Worm (Caenorhabditis elegans) whole organism, L1 larva: ENCODE measurements around the gene sdz-18.
A peak's percentile ranks its signal among the peaks of the same experiment; 100 is the strongest.

Source experiments
- C34B4.2 ChIP-seq: sonication (generic microtip); optimal IDR thresholded peaks from 2 replicates; lab custom pipeline; 2017; ENCODE audit warnings: mild to moderate bottlenecking, missing genetic modification characterization, missing compliant biosample characterization
- Y116A8C.19 ChIP-seq: sonication (generic microtip); optimal IDR thresholded peaks from 2 replicates; lab custom pipeline; 2016; ENCODE audit warnings: missing compliant biosample characterization, missing genetic modification characterization, borderline replicate concordance
- ceh-82 ChIP-seq, 3 experiments: fragments of 150-350 bp in 1 of 3; sonication (generic microtip) in 2 of 3; optimal IDR thresholded peaks; 2 replicates each; lab custom pipeline; 2014 to 2017; ENCODE audit warnings: missing biosample characterization in 3 of 3, missing genetic modification characterization in 3 of 3
- ceh-90 ChIP-seq: sonication (generic microtip); optimal IDR thresholded peaks from 2 replicates; lab custom pipeline; 2016; ENCODE audit warnings: missing genetic modification characterization, missing compliant biosample characterization
- dpl-1 ChIP-seq, 3 experiments: fragments of 150-350 bp in 2 of 3; sonication (generic microtip) in 1 of 3; optimal IDR thresholded peaks; 2 replicates each; lab custom pipeline; 2014 to 2017; ENCODE audit warnings: missing biosample characterization in 3 of 3, missing genetic modification characterization in 3 of 3, missing genetic modification reagents in 3 of 3
- dsc-1 ChIP-seq: sonication (generic microtip); optimal IDR thresholded peaks from 2 replicates; lab custom pipeline; 2016; ENCODE audit warnings: mild to moderate bottlenecking, missing genetic modification characterization, missing compliant biosample characterization
- efl-1 ChIP-seq, 4 experiments: fragments of 150-350 bp; optimal IDR thresholded peaks in 3 of 4; peaks in 1 of 4; 1 replicate in 1 of 4; 2 replicates in 3 of 4; lab custom pipeline; 2014; ENCODE audit warnings: missing biosample characterization in 2 of 4, missing genetic modification characterization in 2 of 4, missing genetic modification reagents in 2 of 4
- efl-3 ChIP-seq: fragments of 200-800 bp; sonication (Bioruptor generic); optimal IDR thresholded peaks from 2 replicates; lab custom pipeline; 2018; ENCODE audit warnings: mild to moderate bottlenecking, missing genetic modification characterization, missing compliant biosample characterization
- elt-3 ChIP-seq, 6 experiments: fragments of 150-350 bp in 1 of 6; sonication (generic microtip); optimal IDR thresholded peaks; 2 replicates each; lab custom pipeline; 2017 to 2018; ENCODE audit warnings: missing biosample characterization in 6 of 6, missing genetic modification characterization in 6 of 6, inconsistent platforms in 1 of 6
- fkh-4 ChIP-seq: sonication (generic microtip); optimal IDR thresholded peaks from 2 replicates; lab custom pipeline; 2016; ENCODE audit warnings: missing compliant biosample characterization, missing genetic modification characterization, borderline replicate concordance
- fkh-8 ChIP-seq: sonication (generic microtip); optimal IDR thresholded peaks from 2 replicates; lab custom pipeline; 2016; ENCODE audit warnings: mild to moderate bottlenecking, missing genetic modification characterization, missing compliant biosample characterization
- hlh-17 ChIP-seq: fragments of 200-800 bp; sonication (Bioruptor generic); optimal IDR thresholded peaks from 2 replicates; lab custom pipeline; 2018; ENCODE audit warnings: missing genetic modification characterization, mild to moderate bottlenecking, missing compliant biosample characterization, moderate library complexity, borderline replicate concordance
- irx-1 ChIP-seq: sonication (generic microtip); optimal IDR thresholded peaks from 2 replicates; lab custom pipeline; 2016; ENCODE audit warnings: missing genetic modification characterization, missing compliant biosample characterization
- isw-1 ChIP-seq: fragments of 200-800 bp; sonication (Bioruptor generic); IDR thresholded peaks from 2 replicates; pipeline ENCODE4 v1.3.6; 2022; ENCODE audit warnings: missing genetic modification characterization, missing compliant biosample characterization
- jun-1 ChIP-seq: fragments of 150-350 bp; optimal IDR thresholded peaks from 2 replicates; lab custom pipeline; 2014; ENCODE audit warnings: missing biosample characterization, missing genetic modification reagents, missing genetic modification characterization
- lin-13 ChIP-seq: fragments of 150-350 bp; optimal IDR thresholded peaks from 2 replicates; lab custom pipeline; 2014; ENCODE audit warnings: missing biosample characterization, missing genetic modification reagents, missing genetic modification characterization
- lin-14 ChIP-seq: fragments of 200-800 bp; sonication (Bioruptor generic); optimal IDR thresholded peaks from 2 replicates; lab custom pipeline; 2018; ENCODE audit warnings: mild to moderate bottlenecking, missing genetic modification characterization, moderate library complexity, missing compliant biosample characterization
- lin-15B ChIP-seq: fragments of 150-350 bp; sonication (generic microtip); optimal IDR thresholded peaks from 3 replicates; lab custom pipeline; 2014; ENCODE audit warnings: missing biosample characterization, missing genetic modification characterization
- lin-35 ChIP-seq, 2 experiments: fragments of 150-350 bp; optimal IDR thresholded peaks; 2 replicates each; lab custom pipeline; 2014; ENCODE audit warnings: missing biosample characterization in 2 of 2, missing genetic modification characterization in 2 of 2, missing genetic modification reagents in 2 of 2
- lin-39 ChIP-seq: fragments of 150-350 bp; optimal IDR thresholded peaks from 2 replicates; lab custom pipeline; 2014; ENCODE audit warnings: missing biosample characterization, missing genetic modification reagents, missing genetic modification characterization
- lsy-2 ChIP-seq, 2 experiments: fragments of 150-350 bp; optimal IDR thresholded peaks; 2 replicates each; lab custom pipeline; 2014; ENCODE audit warnings: missing biosample characterization in 2 of 2, missing genetic modification characterization in 2 of 2
- mef-2 ChIP-seq: fragments of 150-350 bp; optimal IDR thresholded peaks from 2 replicates; lab custom pipeline; 2014; ENCODE audit warnings: missing biosample characterization, missing genetic modification characterization
- nhr-19 ChIP-seq: fragments of 200-800 bp; sonication (Bioruptor generic); conservative IDR thresholded peaks from 2 replicates; pipeline ENCODE4 v1.3.6; 2022; ENCODE audit warnings: missing genetic modification characterization, missing compliant biosample characterization
- nhr-20 ChIP-seq: sonication (generic microtip); optimal IDR thresholded peaks from 2 replicates; lab custom pipeline; 2016; ENCODE audit warnings: mild to moderate bottlenecking, missing genetic modification characterization, missing compliant biosample characterization
- nhr-76 ChIP-seq: sonication (generic microtip); optimal IDR thresholded peaks from 2 replicates; lab custom pipeline; 2017; ENCODE audit warnings: missing biosample characterization, missing genetic modification characterization
- nhr-77 ChIP-seq: fragments of 150-350 bp; optimal IDR thresholded peaks from 2 replicates; lab custom pipeline; 2014; ENCODE audit warnings: missing biosample characterization, missing genetic modification characterization
- nhr-84 ChIP-seq: sonication (generic microtip); optimal IDR thresholded peaks from 2 replicates; lab custom pipeline; 2017; ENCODE audit warnings: missing biosample characterization, missing genetic modification characterization
- nhr-85 ChIP-seq: sonication (generic microtip); peaks from one replicate; lab custom pipeline; 2016; ENCODE audit warnings: missing genetic modification characterization, inconsistent platforms, missing compliant biosample characterization
- rnt-1 ChIP-seq: sonication (generic microtip); optimal IDR thresholded peaks from 2 replicates; lab custom pipeline; 2016; ENCODE audit warnings: mild to moderate bottlenecking, missing genetic modification characterization, moderate library complexity, missing compliant biosample characterization
- snpc-4 ChIP-seq: fragments of 150-350 bp; optimal IDR thresholded peaks from 2 replicates; lab custom pipeline; 2014; ENCODE audit warnings: missing biosample characterization, missing genetic modification characterization
- sox-4 ChIP-seq: sonication (generic microtip); optimal IDR thresholded peaks from 2 replicates; lab custom pipeline; 2016; ENCODE audit warnings: missing genetic modification characterization, missing compliant biosample characterization
- sup-37 ChIP-seq: fragments of 200-800 bp; sonication (Bioruptor generic); optimal IDR thresholded peaks from 2 replicates; lab custom pipeline; 2018; ENCODE audit warnings: mild to moderate bottlenecking, missing genetic modification characterization, missing compliant biosample characterization
- tbx-2 ChIP-seq: sonication (generic microtip); optimal IDR thresholded peaks from 2 replicates; lab custom pipeline; 2016; ENCODE audit warnings: missing genetic modification characterization, missing compliant biosample characterization
- unc-30 ChIP-seq: sonication (generic microtip); optimal IDR thresholded peaks from 2 replicates; lab custom pipeline; 2017; ENCODE audit warnings: missing biosample characterization, missing genetic modification characterization
- unc-98 ChIP-seq: fragments of 200-800 bp; sonication (Bioruptor generic); IDR thresholded peaks from 2 replicates; pipeline ENCODE4 v1.3.6; 2022; ENCODE audit warnings: missing genetic modification characterization, missing compliant biosample characterization
- vab-15 ChIP-seq: sonication (generic microtip); optimal IDR thresholded peaks from 2 replicates; lab custom pipeline; 2017; ENCODE audit warnings: missing genotype, mild to moderate bottlenecking, missing genetic modification characterization, missing compliant biosample characterization
- zag-1 ChIP-seq: fragments of 150-350 bp; optimal IDR thresholded peaks from 2 replicates; lab custom pipeline; 2014; ENCODE audit warnings: missing biosample characterization, missing genetic modification characterization
- ztf-11 ChIP-seq, 2 experiments: sonication (generic microtip); optimal IDR thresholded peaks; 2 replicates each; lab custom pipeline; 2016 to 2017; ENCODE audit warnings: missing genetic modification characterization in 2 of 2, missing biosample characterization in 1 of 2, missing compliant biosample characterization in 1 of 2

The sdz-18 gene

DNA sequence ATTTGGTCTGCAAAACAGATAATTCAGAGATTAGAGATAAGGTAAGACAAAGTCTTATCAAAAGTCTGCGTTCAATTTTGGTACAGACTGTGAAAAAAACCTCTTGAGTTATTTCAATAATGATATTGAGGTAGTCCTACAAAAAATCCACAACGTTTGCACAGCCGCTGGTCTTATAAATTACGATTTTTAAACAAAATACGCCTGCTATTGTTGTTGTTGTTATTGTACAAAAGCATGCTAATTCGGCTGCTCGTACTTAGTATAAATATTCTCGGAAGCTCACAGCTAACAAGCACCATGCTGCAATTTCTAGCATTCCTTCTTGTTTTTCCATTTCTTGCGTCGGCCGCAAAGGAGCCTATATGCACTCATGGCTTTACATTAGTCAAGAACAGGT lies 37.9 kb upstream of the sdz-18 start, which contains the start of gene clec-19:
Gene clec-19 (plus strand): TSS at position 301 of the 400 bp plus-strand sequence.
- no peak for TF ChIP-seq ztf-11 (tag; optimal IDR thresholded peaks at IDR 0.05; lab: Kevin White, UChicago)
- no peak for TF ChIP-seq C34B4.2 (tag; lab: Kevin White, UChicago)
- TF ChIP-seq hlh-17 (GFP tag; lab: Kevin White, UChicago) = no peak
- no peak for TF ChIP-seq sox-4
- TF ChIP-seq snpc-4 (tag; lab: Kevin White, UChicago) = no peak
- TF ChIP-seq, all 84 proteins: peak for 0

DNA sequence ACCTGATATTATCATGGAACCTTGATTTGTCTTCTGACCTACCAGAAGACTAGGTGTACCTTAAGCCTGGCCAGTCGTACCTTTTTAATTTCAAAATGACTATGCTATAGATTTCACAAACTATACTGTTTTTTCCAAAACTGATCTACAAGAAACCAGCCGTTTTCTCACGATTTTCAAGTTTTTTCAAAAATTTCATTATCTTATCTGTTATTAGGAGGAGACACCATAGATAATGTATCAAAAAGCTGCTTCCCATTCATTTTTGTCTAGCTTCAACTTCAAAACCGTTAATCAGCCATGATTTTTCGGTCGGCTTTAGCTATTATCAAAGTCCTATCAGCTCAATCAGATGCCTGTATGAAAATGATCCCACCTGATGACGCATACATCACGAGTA lies 36.2 kb upstream of the sdz-18 start, which contains the start of gene F36H5.12:
Gene F36H5.12 (plus strand): TSS at position 301 of the 400 bp plus-strand sequence.
- TF ChIP-seq fkh-8 (tag; lab: Kevin White, UChicago) = no peak
- no peak for TF ChIP-seq irx-1 (tag; lab: Kevin White, UChicago)
- no peak for TF ChIP-seq efl-3 (GFP tag; lab: Kevin White, UChicago)
- TF ChIP-seq ceh-82 (tag; optimal IDR thresholded peaks at IDR 0.05; lab: Kevin White, UChicago) = no peak
- no peak for TF ChIP-seq mef-2 (tag; lab: Kevin White, UChicago)
- TF ChIP-seq jun-1 (tag; lab: Kevin White, UChicago) = no peak
- TF ChIP-seq snpc-4 (tag; lab: Kevin White, UChicago) = no peak
- no peak for TF ChIP-seq unc-98 (GFP tag; lab: Robert Waterston, UW)
- TF ChIP-seq nhr-19 (GFP tag; lab: Robert Waterston, UW) = no peak

DNA sequence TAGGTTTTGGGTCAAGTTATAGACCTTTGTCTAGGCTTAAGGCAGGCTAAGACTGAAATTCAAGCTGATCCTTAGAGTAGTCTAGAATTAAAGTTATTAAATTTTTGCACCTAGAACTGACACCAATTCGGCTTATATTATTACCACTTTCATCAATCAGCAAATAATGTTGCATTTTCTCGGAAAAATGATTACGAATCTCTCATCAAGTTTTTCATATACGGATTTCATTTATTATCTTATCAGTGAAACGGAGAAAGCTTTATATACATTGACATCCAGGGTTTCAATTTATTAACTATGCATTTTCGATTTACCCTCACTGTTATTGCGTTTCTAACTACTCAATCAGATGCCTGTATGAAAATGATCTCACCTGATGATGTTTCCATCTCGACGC lies 35.0 kb upstream of the sdz-18 start, which contains the start of gene K07G6.1:
Gene K07G6.1 (plus strand): TSS at position 301 of the 400 bp plus-strand sequence.
- TF ChIP-seq lin-15B (tag; lab: Kevin White, UChicago) (no peak), fkh-4 (tag; lab: Kevin White, UChicago) (no peak), zag-1 (tag; lab: Kevin White, UChicago) (no peak), nhr-77 (tag; lab: Kevin White, UChicago) (no peak), lsy-2 (tag; optimal IDR thresholded peaks at IDR 0.05; lab: Kevin White, UChicago) (no peak), efl-1 (optimal IDR thresholded peaks at IDR 0.05; lab: Kevin White, UChicago) (no peak), efl-1 (GFP tag; optimal IDR thresholded peaks at IDR 0.05 in 1 of 2; lab: Kevin White, UChicago) (peak in 1 of 2 experiments; percentile 26)

DNA sequence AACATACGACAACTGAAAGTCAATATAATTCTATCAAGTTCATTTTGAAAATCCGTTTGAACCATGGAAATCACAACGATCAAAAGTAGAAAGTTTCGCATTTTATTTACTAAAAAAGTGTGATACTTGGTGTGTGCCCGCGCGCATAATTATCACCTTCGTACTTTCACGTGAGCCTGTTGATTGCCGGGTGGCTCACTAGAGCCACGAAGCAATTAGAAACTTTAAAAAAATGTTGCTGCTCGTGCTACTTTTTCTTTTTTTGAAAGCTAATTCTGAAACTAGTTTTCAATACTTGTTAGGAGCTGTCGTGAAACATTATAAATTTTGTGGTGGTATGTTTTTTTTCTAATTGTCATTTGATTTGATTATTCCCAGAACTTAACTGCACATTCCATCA lies 32.6 kb upstream of the sdz-18 start, which contains the start of the genes irld-9 and irld-33:
Gene irld-9 (minus strand): TSS at position 101 of the 400 bp plus-strand sequence.
Gene irld-33 (plus strand): TSS at position 209 of the 400 bp plus-strand sequence.
- TF ChIP-seq ceh-90 (no peak), dsc-1 (tag; lab: Kevin White, UChicago) (no peak), mef-2 (tag; lab: Kevin White, UChicago) (no peak), ceh-82 (tag; optimal IDR thresholded peaks at IDR 0.05; lab: Kevin White, UChicago) (no peak), fkh-4 (tag; lab: Kevin White, UChicago) (no peak), unc-98 (GFP tag; lab: Robert Waterston, UW) (no peak)
- TF ChIP-seq, all 84 proteins: peak for 0

DNA sequence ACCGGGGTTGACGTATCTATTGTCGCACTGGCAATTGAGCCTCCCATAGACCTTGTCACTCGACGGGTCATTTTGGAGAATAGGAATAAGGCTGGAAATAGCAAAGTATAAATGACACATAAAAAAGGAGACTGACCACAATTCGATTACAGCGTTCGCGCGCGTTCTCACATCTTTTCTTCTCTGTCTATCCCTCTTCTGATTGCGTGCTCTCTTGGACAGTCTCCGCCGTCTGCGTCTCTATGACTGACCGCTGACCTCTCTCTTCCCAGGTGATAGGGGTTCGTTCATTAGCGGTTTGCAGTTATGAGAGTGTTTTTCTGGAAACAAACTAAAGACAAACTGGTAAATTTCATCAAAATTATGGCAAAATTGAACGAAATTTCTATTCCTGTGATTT lies 30.1 kb upstream of the sdz-18 start, which contains the start of gene ceh-83:
Gene ceh-83 (minus strand): TSS at position 181 of the 400 bp plus-strand sequence.
- TF ChIP-seq efl-1 (optimal IDR thresholded peaks at IDR 0.05; lab: Kevin White, UChicago) (peak; percentile 57 to 68), efl-1 (GFP tag; optimal IDR thresholded peaks at IDR 0.05 in 1 of 2; lab: Kevin White, UChicago) (peak; percentile 36 to 94), nhr-20 (tag; lab: Kevin White, UChicago) (peak; percentile 19), lin-13 (no peak), elt-3 (tag; optimal IDR thresholded peaks at IDR 0.05; lab: Kevin White, UChicago) (no peak), sup-37 (GFP tag; lab: Kevin White, UChicago) (no peak), isw-1 (GFP tag; lab: Robert Waterston, UW) (no peak), tbx-2 (no peak), nhr-85 (peak; percentile 59), rnt-1 (peak; percentile 50), dpl-1 (GFP tag; optimal IDR thresholded peaks at IDR 0.05; lab: Kevin White, UChicago) (peak in 2 of 3 experiments; percentile 16 to 34), lin-35 (GFP tag; optimal IDR thresholded peaks at IDR 0.05; lab: Kevin White, UChicago) (peak; percentile 2 to 64), jun-1 (tag; lab: Kevin White, UChicago) (no peak), unc-30 (tag; lab: Kevin White, UChicago) (no peak), vab-15 (tag; lab: Kevin White, UChicago) (no peak), nhr-76 (tag; lab: Kevin White, UChicago) (no peak), Y116A8C.19 (tag; lab: Kevin White, UChicago) (no peak), sox-4 (no peak), lin-14 (GFP tag; lab: Kevin White, UChicago) (peak; percentile 80), nhr-84 (tag; lab: Kevin White, UChicago) (no peak), lin-39 (tag; lab: Kevin White, UChicago) (no peak)
